Comparison of ENCODE assay signal across 1 fruit fly cellular context in the genomic region with DNA sequence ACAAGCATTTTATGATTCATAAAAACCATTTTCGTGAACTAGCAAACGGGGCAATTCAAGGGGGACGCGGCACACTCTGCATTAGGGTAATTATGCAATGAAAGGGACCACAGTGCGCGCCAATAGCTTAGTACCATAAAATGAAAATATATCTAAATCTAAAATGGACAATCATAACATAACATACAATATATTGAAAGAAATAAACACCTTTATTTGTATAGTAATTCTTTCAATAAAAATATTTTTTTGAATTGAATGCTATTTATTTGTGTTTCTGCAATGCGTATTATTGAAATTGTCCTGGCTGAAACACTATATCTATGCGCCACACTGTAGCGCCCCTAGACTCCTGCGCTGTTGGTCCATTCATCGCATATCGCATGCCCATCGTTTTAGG.
TF ChIP-seq lines count a peak whose summit lies in the region.

No protein-coding gene starts in this region.

TF ChIP-seq in whole organism, embryonic, 481 proteins besides CTCF, POLR2A, EP300 and RAD21 (continued from another document and continues in another):
- peak; percentile 31 for TF ChIP-seq Abd-B (GFP tag; optimal IDR thresholded peaks at IDR 0.05; lab: Kevin White, UChicago)
- TF ChIP-seq CG8290 (GFP tag; optimal IDR thresholded peaks at IDR 0.05; lab: Kevin White, UChicago): no peak
- TF ChIP-seq CG8290 (tag; optimal IDR thresholded peaks at IDR 0.05; lab: Kevin White, UChicago): no peak
- no peak for TF ChIP-seq vnd (GFP tag; IDR thresholded peaks at IDR 0.05; lab: Robert Waterston, UW; ENCODE audit: partially characterized antibody)
- no peak for TF ChIP-seq fd3F (GFP tag; optimal IDR thresholded peaks at IDR 0.05; lab: Kevin White, UChicago)
- TF ChIP-seq MESR4 (GFP tag; optimal IDR thresholded peaks at IDR 0.05; lab: Kevin White, UChicago): no peak
- no peak for TF ChIP-seq ind (GFP tag; optimal IDR thresholded peaks at IDR 0.05; lab: Kevin White, UChicago)
- TF ChIP-seq wek (GFP tag; optimal IDR thresholded peaks at IDR 0.05; lab: Kevin White, UChicago): no peak
- no peak for TF ChIP-seq cwo (GFP tag; optimal IDR thresholded peaks at IDR 0.05; lab: Kevin White, UChicago)
- no peak for TF ChIP-seq twi (tag; optimal IDR thresholded peaks at IDR 0.05; lab: Kevin White, UChicago)
- no peak for TF ChIP-seq ATbp (GFP tag; optimal IDR thresholded peaks at IDR 0.05; lab: Kevin White, UChicago)
- TF ChIP-seq gcm2 (GFP tag; optimal IDR thresholded peaks at IDR 0.05; lab: Kevin White, UChicago): no peak
- TF ChIP-seq dati (GFP tag; IDR thresholded peaks at IDR 0.05; lab: Robert Waterston, UW): no peak
- no peak for TF ChIP-seq H2.0 (GFP tag; IDR thresholded peaks at IDR 0.05; lab: Robert Waterston, UW)
- no peak for TF ChIP-seq Optix (GFP tag; IDR thresholded peaks at IDR 0.05; lab: Robert Waterston, UW)
- peak; percentile 15 for TF ChIP-seq D19A (tag; optimal IDR thresholded peaks at IDR 0.05; lab: Kevin White, UChicago)
- TF ChIP-seq lbe (GFP tag; optimal IDR thresholded peaks at IDR 0.05; lab: Kevin White, UChicago): no peak
- peak; percentile 57 for TF ChIP-seq dmrt11E (tag; optimal IDR thresholded peaks at IDR 0.05; lab: Kevin White, UChicago)
- no peak for TF ChIP-seq CG12219 (GFP tag; optimal IDR thresholded peaks at IDR 0.05; lab: Kevin White, UChicago)
- no peak for TF ChIP-seq B-H2 (GFP tag; optimal IDR thresholded peaks at IDR 0.05; lab: Kevin White, UChicago)
- TF ChIP-seq CG18011 (GFP tag; optimal IDR thresholded peaks at IDR 0.05; lab: Kevin White, UChicago): no peak
- TF ChIP-seq tap (tag; optimal IDR thresholded peaks at IDR 0.05; lab: Kevin White, UChicago): no peak
- TF ChIP-seq sens-2 (GFP tag; IDR thresholded peaks at IDR 0.05; lab: Robert Waterston, UW): no peak
- TF ChIP-seq Spps (tag; optimal IDR thresholded peaks at IDR 0.05; lab: Kevin White, UChicago): no peak
- no peak for TF ChIP-seq CG4854 (GFP tag; optimal IDR thresholded peaks at IDR 0.05; lab: Kevin White, UChicago)
- TF ChIP-seq aop (GFP tag; IDR thresholded peaks at IDR 0.05; lab: Robert Waterston, UW): no peak
- TF ChIP-seq CG9727 (GFP tag; optimal IDR thresholded peaks at IDR 0.05; lab: Kevin White, UChicago): peak; percentile 39
- no peak for TF ChIP-seq CG18764 (GFP tag; optimal IDR thresholded peaks at IDR 0.05; lab: Kevin White, UChicago)
- TF ChIP-seq C15 (GFP tag; IDR thresholded peaks at IDR 0.05; lab: Robert Waterston, UW): no peak
- TF ChIP-seq CG14014 (GFP tag; IDR thresholded peaks at IDR 0.05; lab: Robert Waterston, UW): no peak
- TF ChIP-seq gro (GFP tag; optimal IDR thresholded peaks at IDR 0.05; lab: Kevin White, UChicago): no peak
- TF ChIP-seq dpn (GFP tag; optimal IDR thresholded peaks at IDR 0.05; lab: Kevin White, UChicago): no peak
- TF ChIP-seq Oli (tag; optimal IDR thresholded peaks at IDR 0.05; lab: Kevin White, UChicago): peak; percentile 15
- TF ChIP-seq CG11695 (GFP tag; IDR thresholded peaks at IDR 0.05; lab: Robert Waterston, UW): 0 out of 3 replicates have a peak, but pooled peaks have one; percentile 7
- peak; percentile 11 for TF ChIP-seq dmrt99B (tag; optimal IDR thresholded peaks at IDR 0.05; lab: Kevin White, UChicago)
- TF ChIP-seq Mad (GFP tag; optimal IDR thresholded peaks at IDR 0.05; lab: Kevin White, UChicago): no peak
- TF ChIP-seq CG4404 (GFP tag; IDR thresholded peaks at IDR 0.05; lab: Robert Waterston, UW): no peak
- no peak for TF ChIP-seq sna (GFP tag; IDR thresholded peaks at IDR 0.05; lab: Robert Waterston, UW; ENCODE audit: partially characterized antibody)
- TF ChIP-seq Myb (GFP tag; optimal IDR thresholded peaks at IDR 0.05; lab: Kevin White, UChicago): no peak
- TF ChIP-seq CG32772 (GFP tag; IDR thresholded peaks at IDR 0.05; lab: Robert Waterston, UW): 0 out of 2 replicates have a peak, but pooled peaks have one; percentile 19
- no peak for TF ChIP-seq Hr39 (optimal IDR thresholded peaks at IDR 0.05; lab: Kevin White, UChicago)
- TF ChIP-seq CG2129 (GFP tag; IDR thresholded peaks at IDR 0.05; lab: Robert Waterston, UW; ENCODE audit: partially characterized antibody): no peak
- TF ChIP-seq CG17328 (GFP tag; IDR thresholded peaks at IDR 0.05; lab: Robert Waterston, UW): peak; percentile 31; the same call in 1 of the 2 replicates
- TF ChIP-seq Aef1 (GFP tag; IDR thresholded peaks at IDR 0.05; lab: Robert Waterston, UW): no peak
- no peak for TF ChIP-seq luna (GFP tag; optimal IDR thresholded peaks at IDR 0.05; lab: Kevin White, UChicago)
- TF ChIP-seq jigr1 (GFP tag; IDR thresholded peaks at IDR 0.05; lab: Robert Waterston, UW): no peak
- no peak for TF ChIP-seq CG30431 (GFP tag; optimal IDR thresholded peaks at IDR 0.05; lab: Kevin White, UChicago)
- TF ChIP-seq Dbx (GFP tag; IDR thresholded peaks at IDR 0.05; lab: Robert Waterston, UW): no peak
- TF ChIP-seq Xbp1 (GFP tag; optimal IDR thresholded peaks at IDR 0.05; lab: Kevin White, UChicago): peak; percentile 12
- TF ChIP-seq hkb (optimal IDR thresholded peaks at IDR 0.05; lab: Kevin White, UChicago): no peak
- no peak for TF ChIP-seq hkb (GFP tag; IDR thresholded peaks at IDR 0.05; lab: Robert Waterston, UW)
- TF ChIP-seq Fer2 (tag; optimal IDR thresholded peaks at IDR 0.05; lab: Kevin White, UChicago): no peak
- 0 out of 3 replicates have a peak, but pooled peaks have one; percentile 22 for TF ChIP-seq zfh1 (GFP tag; IDR thresholded peaks at IDR 0.05; lab: Robert Waterston, UW)
- TF ChIP-seq br (optimal IDR thresholded peaks at IDR 0.05; lab: Kevin White, UChicago): no peak
- TF ChIP-seq stwl (tag; optimal IDR thresholded peaks at IDR 0.05; lab: Kevin White, UChicago): no peak
- TF ChIP-seq sens (GFP tag; lab: Kevin White, UChicago): peak; percentile 44
- peak; percentile 26 for TF ChIP-seq CG15696 (tag; optimal IDR thresholded peaks at IDR 0.05; lab: Kevin White, UChicago)
- no peak for TF ChIP-seq CG17186 (GFP tag; optimal IDR thresholded peaks at IDR 0.05; lab: Kevin White, UChicago)
- no peak for TF ChIP-seq Side (GFP tag; optimal IDR thresholded peaks at IDR 0.05; lab: Kevin White, UChicago)
- TF ChIP-seq Deaf1 (tag; optimal IDR thresholded peaks at IDR 0.05; lab: Kevin White, UChicago): no peak
- TF ChIP-seq Sox102F (GFP tag; optimal IDR thresholded peaks at IDR 0.05; lab: Kevin White, UChicago): peak; percentile 22
- no peak for TF ChIP-seq Hr51 (GFP tag; optimal IDR thresholded peaks at IDR 0.05; lab: Kevin White, UChicago)
- TF ChIP-seq usp (GFP tag; optimal IDR thresholded peaks at IDR 0.05; lab: Kevin White, UChicago): no peak
- TF ChIP-seq gem (tag; optimal IDR thresholded peaks at IDR 0.05; lab: Kevin White, UChicago): peak; percentile 46
- no peak for TF ChIP-seq her (GFP tag; optimal IDR thresholded peaks at IDR 0.05; lab: Kevin White, UChicago)
- no peak for TF ChIP-seq lov (optimal IDR thresholded peaks at IDR 0.05; lab: Kevin White, UChicago)
- TF ChIP-seq lov (GFP tag; IDR thresholded peaks at IDR 0.05; lab: Robert Waterston, UW): no peak
- no peak for TF ChIP-seq CG3407 (GFP tag; optimal IDR thresholded peaks at IDR 0.05; lab: Kevin White, UChicago)
- 0 out of 3 replicates have a peak, but pooled peaks have one; percentile 11 for TF ChIP-seq CG11093 (GFP tag; IDR thresholded peaks at IDR 0.05; lab: Robert Waterston, UW)
- peak; percentile 32 for TF ChIP-seq CG2712 (tag; optimal IDR thresholded peaks at IDR 0.05; lab: Kevin White, UChicago)
- TF ChIP-seq Ssrp (tag; optimal IDR thresholded peaks at IDR 0.05; lab: Kevin White, UChicago): peak; percentile 1
- no peak for TF ChIP-seq YL-1 (GFP tag; optimal IDR thresholded peaks at IDR 0.05; lab: Kevin White, UChicago)
- no peak for TF ChIP-seq pum (GFP tag; optimal IDR thresholded peaks at IDR 0.05; lab: Kevin White, UChicago)
- peak; percentile 53 for TF ChIP-seq CG10979 (tag; optimal IDR thresholded peaks at IDR 0.05; lab: Kevin White, UChicago)
- peak; percentile 9 for TF ChIP-seq grau (tag; optimal IDR thresholded peaks at IDR 0.05; lab: Kevin White, UChicago)
- 0 out of 2 replicates have a peak, but pooled peaks have one; percentile 12 for TF ChIP-seq MBD-R2 (GFP tag; IDR thresholded peaks at IDR 0.05; lab: Robert Waterston, UW)
- TF ChIP-seq CG17802 (tag; optimal IDR thresholded peaks at IDR 0.05; lab: Kevin White, UChicago): no peak
- no peak for TF ChIP-seq D19B (GFP tag; optimal IDR thresholded peaks at IDR 0.05; lab: Kevin White, UChicago)
- no peak for TF ChIP-seq D (optimal IDR thresholded peaks at IDR 0.05; lab: Kevin White, UChicago)
- TF ChIP-seq D (GFP tag; optimal IDR thresholded peaks at IDR 0.05; lab: Kevin White, UChicago): peak; percentile 6
- TF ChIP-seq h (optimal IDR thresholded peaks at IDR 0.05; lab: Kevin White, UChicago): no peak
- no peak for TF ChIP-seq Dll (GFP tag; IDR thresholded peaks at IDR 0.05; lab: Robert Waterston, UW; ENCODE audit: partially characterized antibody)
- no peak for TF ChIP-seq Asciz (GFP tag; optimal IDR thresholded peaks at IDR 0.05; lab: Kevin White, UChicago)
- TF ChIP-seq Blimp-1 (GFP tag; optimal IDR thresholded peaks at IDR 0.05; lab: Kevin White, UChicago): peak; percentile 16
- TF ChIP-seq lola (GFP tag; optimal IDR thresholded peaks at IDR 0.05; lab: Kevin White, UChicago): peak in 1 of 3 experiments; percentile 49
- TF ChIP-seq B-H1 (GFP tag; IDR thresholded peaks at IDR 0.05; lab: Robert Waterston, UW): no peak
- no peak for TF ChIP-seq CG7987 (GFP tag; optimal IDR thresholded peaks at IDR 0.05; lab: Kevin White, UChicago)
- TF ChIP-seq CG9437 (GFP tag; optimal IDR thresholded peaks at IDR 0.05; lab: Kevin White, UChicago): no peak
- no peak for TF ChIP-seq BEAF-32 (GFP tag; optimal IDR thresholded peaks at IDR 0.05; lab: Kevin White, UChicago)
- no peak for TF ChIP-seq CG3065 (GFP tag; optimal IDR thresholded peaks at IDR 0.05; lab: Kevin White, UChicago)
- peak; percentile 6 for TF ChIP-seq CG16815 (GFP tag; optimal IDR thresholded peaks at IDR 0.05; lab: Kevin White, UChicago)
- TF ChIP-seq tin (GFP tag; optimal IDR thresholded peaks at IDR 0.05; lab: Kevin White, UChicago): no peak
- TF ChIP-seq phol (tag; optimal IDR thresholded peaks at IDR 0.05; lab: Kevin White, UChicago): peak; percentile 25
- no peak for TF ChIP-seq HLH54F (GFP tag; optimal IDR thresholded peaks at IDR 0.05; lab: Kevin White, UChicago)
- TF ChIP-seq bcd (GFP tag; optimal IDR thresholded peaks at IDR 0.05; lab: Kevin White, UChicago): no peak
- TF ChIP-seq prd (optimal IDR thresholded peaks at IDR 0.05; lab: Kevin White, UChicago): no peak
- TF ChIP-seq prd (GFP tag; IDR thresholded peaks at IDR 0.05; lab: Robert Waterston, UW): peak; percentile 53; the same call in 1 of the 3 replicates
- TF ChIP-seq Lim3 (GFP tag; IDR thresholded peaks at IDR 0.05; lab: Robert Waterston, UW): no peak
- no peak for TF ChIP-seq CG18599 (GFP tag; optimal IDR thresholded peaks at IDR 0.05; lab: Kevin White, UChicago)
- no peak for TF ChIP-seq Opbp (GFP tag; IDR thresholded peaks at IDR 0.05; lab: Robert Waterston, UW; ENCODE audit: partially characterized antibody)
- no peak for TF ChIP-seq CG14441 (GFP tag; IDR thresholded peaks at IDR 0.05; lab: Robert Waterston, UW)
- 0 out of 3 replicates have a peak, but pooled peaks have one; percentile 25 for TF ChIP-seq CG17361 (GFP tag; IDR thresholded peaks at IDR 0.05; lab: Robert Waterston, UW)
- no peak for TF ChIP-seq btn (GFP tag; optimal IDR thresholded peaks at IDR 0.05; lab: Kevin White, UChicago)
- TF ChIP-seq lmd (GFP tag; IDR thresholded peaks at IDR 0.05; lab: Robert Waterston, UW): 0 out of 2 replicates have a peak, but pooled peaks have one; percentile 14
- TF ChIP-seq CG2120 (GFP tag; optimal IDR thresholded peaks at IDR 0.05; lab: Kevin White, UChicago): no peak
- TF ChIP-seq unpg (GFP tag; optimal IDR thresholded peaks at IDR 0.05; lab: Kevin White, UChicago): peak; percentile 12
- no peak for TF ChIP-seq crp (GFP tag; optimal IDR thresholded peaks at IDR 0.05; lab: Kevin White, UChicago)
- TF ChIP-seq oc (tag; optimal IDR thresholded peaks at IDR 0.05; lab: Kevin White, UChicago): no peak
- peak; percentile 1 for TF ChIP-seq Chrac-16 (GFP tag; optimal IDR thresholded peaks at IDR 0.05; lab: Kevin White, UChicago)
- TF ChIP-seq bsh (GFP tag; optimal IDR thresholded peaks at IDR 0.05; lab: Kevin White, UChicago): peak in 1 of 2 experiments; percentile 20
- no peak for TF ChIP-seq Hmr (GFP tag; optimal IDR thresholded peaks at IDR 0.05; lab: Kevin White, UChicago)
- TF ChIP-seq CG10267 (tag; optimal IDR thresholded peaks at IDR 0.05; lab: Kevin White, UChicago): peak; percentile 13
- no peak for TF ChIP-seq CG12071 (GFP tag; optimal IDR thresholded peaks at IDR 0.05; lab: Kevin White, UChicago)
- no peak for TF ChIP-seq eyg (GFP tag; optimal IDR thresholded peaks at IDR 0.05; lab: Kevin White, UChicago)
- no peak for TF ChIP-seq chinmo (GFP tag; IDR thresholded peaks at IDR 0.05; lab: Robert Waterston, UW; ENCODE audit: partially characterized antibody)
- no peak for TF ChIP-seq CG6272 (GFP tag; IDR thresholded peaks at IDR 0.05; lab: Robert Waterston, UW)
- peak; percentile 50; the same call in 2 of the 3 replicates for TF ChIP-seq row (GFP tag; IDR thresholded peaks at IDR 0.05; lab: Robert Waterston, UW)
- no peak for TF ChIP-seq CG1602 (GFP tag; optimal IDR thresholded peaks at IDR 0.05; lab: Kevin White, UChicago)
- TF ChIP-seq hbn (GFP tag; IDR thresholded peaks at IDR 0.05; lab: Robert Waterston, UW; ENCODE audit: partially characterized antibody): no peak
- no peak for TF ChIP-seq CG6683 (GFP tag; optimal IDR thresholded peaks at IDR 0.05; lab: Kevin White, UChicago)
- TF ChIP-seq esg (GFP tag; conservative IDR thresholded peaks at IDR 0.05; lab: Robert Waterston, UW): no peak
- TF ChIP-seq HHEX (GFP tag; optimal IDR thresholded peaks at IDR 0.05; lab: Kevin White, UChicago): no peak
- TF ChIP-seq NK7.1 (GFP tag; optimal IDR thresholded peaks at IDR 0.05; lab: Kevin White, UChicago): no peak
- no peak for TF ChIP-seq CG5953 (GFP tag; IDR thresholded peaks at IDR 0.05; lab: Robert Waterston, UW)
- no peak for TF ChIP-seq Dp (GFP tag; optimal IDR thresholded peaks at IDR 0.05; lab: Kevin White, UChicago)
- TF ChIP-seq CG15601 (tag; optimal IDR thresholded peaks at IDR 0.05; lab: Kevin White, UChicago): no peak
- no peak for TF ChIP-seq E2f1 (GFP tag; IDR thresholded peaks at IDR 0.05; lab: Robert Waterston, UW)
- TF ChIP-seq CG42726 (GFP tag; IDR thresholded peaks at IDR 0.05; lab: Robert Waterston, UW; ENCODE audit: partially characterized antibody): no peak
- no peak for TF ChIP-seq Awh (GFP tag; IDR thresholded peaks at IDR 0.05; lab: Robert Waterston, UW)
- TF ChIP-seq salm (tag; optimal IDR thresholded peaks at IDR 0.05; lab: Kevin White, UChicago): no peak
- no peak for TF ChIP-seq nom (GFP tag; optimal IDR thresholded peaks at IDR 0.05; lab: Kevin White, UChicago)
